Worm (Caenorhabditis elegans): Measurements from ENCODE around the gene D2007.1.
A peak's percentile ranks its signal among the peaks of the same experiment; 100 is the strongest.

The D2007.1 gene

ce11 chrIII:8109459-8110057, 45.7 kb upstream of the D2007.1 start (continued):
- TF ChIP-seq xbp-1 (tag; optimal IDR thresholded peaks at IDR 0.05) (peak; percentile 68), fos-1 (tag; optimal IDR thresholded peaks at IDR 0.05) (peak; percentile 37), nhr-77 (tag; optimal IDR thresholded peaks at IDR 0.05) (peak; percentile 58), unc-62 (GFP tag; optimal IDR thresholded peaks at IDR 0.05) (no peak), snu-23 (GFP tag; optimal IDR thresholded peaks at IDR 0.05) (peak; percentile 86), C16A3.4 (tag; optimal IDR thresholded peaks at IDR 0.05) (peak; percentile 66), nhr-237 (tag; optimal IDR thresholded peaks at IDR 0.05) (no peak), vab-15 (tag; optimal IDR thresholded peaks at IDR 0.05) (peak; percentile 55), jun-1 (tag; optimal IDR thresholded peaks at IDR 0.05) (peak; percentile 42), lsy-2 (tag; optimal IDR thresholded peaks at IDR 0.05) (peak; percentile 70 to 89), nhr-85 (tag) (peak; percentile 78), mef-2 (tag; optimal IDR thresholded peaks at IDR 0.05) (no peak), ztf-4 (tag; optimal IDR thresholded peaks at IDR 0.05) (no peak), elt-2 (tag; optimal IDR thresholded peaks at IDR 0.05) (no peak), dpl-1 (GFP tag; optimal IDR thresholded peaks at IDR 0.05) (peak; percentile 37 to 59 (median 56)), pax-3 (tag; optimal IDR thresholded peaks at IDR 0.05) (peak; percentile 55), pag-3 (tag; optimal IDR thresholded peaks at IDR 0.05; ENCODE audit: borderline replicate concordance, insufficient read depth) (no peak), ama-1 (optimal IDR thresholded peaks at IDR 0.05) (no peak), tlp-1 (tag; optimal IDR thresholded peaks at IDR 0.05) (no peak), blmp-1 (tag; optimal IDR thresholded peaks at IDR 0.05) (peak; percentile 19), irx-1 (tag; optimal IDR thresholded peaks at IDR 0.05) (peak; percentile 55), unc-98 (GFP tag; IDR thresholded peaks at IDR 0.05) (no peak), nhr-47 (tag; optimal IDR thresholded peaks at IDR 0.05) (peak; percentile 83), egl-27 (tag; optimal IDR thresholded peaks at IDR 0.05) (peak in 1 of 2 experiments; percentile 9), pqm-1 (tag; optimal IDR thresholded peaks at IDR 0.05) (no peak), unc-130 (tag; optimal IDR thresholded peaks at IDR 0.05) (peak; percentile 49), mdl-1 (tag; optimal IDR thresholded peaks at IDR 0.05) (peak in 1 of 2 experiments; percentile 80), zip-4 (GFP tag; optimal IDR thresholded peaks at IDR 0.05) (peak; percentile 12), nhr-11 (tag; optimal IDR thresholded peaks at IDR 0.05) (no peak), lin-35 (GFP tag; optimal IDR thresholded peaks at IDR 0.05) (peak; percentile 66 to 85), isw-1 (GFP tag; IDR thresholded peaks at IDR 0.05) (peak; percentile 29; the same call in 1 of the 2 replicates), skn-1 (tag; optimal IDR thresholded peaks at IDR 0.05) (peak; percentile 76), C34B4.2 (tag; optimal IDR thresholded peaks at IDR 0.05) (no peak), swsn-7 (tag; optimal IDR thresholded peaks at IDR 0.05) (peak; percentile 79), F16B12.6 (tag; optimal IDR thresholded peaks at IDR 0.05) (peak; percentile 11), nhr-71 (tag; optimal IDR thresholded peaks at IDR 0.05) (peak; percentile 81), lin-14 (GFP tag; optimal IDR thresholded peaks at IDR 0.05) (peak; percentile 65), ceh-90 (tag; optimal IDR thresholded peaks at IDR 0.05) (no peak), alr-1 (tag; optimal IDR thresholded peaks at IDR 0.05; ENCODE audit: borderline replicate concordance) (no peak), efl-3 (GFP tag; optimal IDR thresholded peaks at IDR 0.05) (no peak), egl-13 (tag; optimal IDR thresholded peaks at IDR 0.05) (peak; percentile 44), fkh-10 (GFP tag; optimal IDR thresholded peaks at IDR 0.05) (peak; percentile 60), nhr-19 (GFP tag; conservative IDR thresholded peaks at IDR 0.05) (peak; percentile 74), snpc-4 (tag; optimal IDR thresholded peaks at IDR 0.05) (peak; percentile 24), lin-39 (tag; optimal IDR thresholded peaks at IDR 0.05) (no peak), elt-3 (tag; optimal IDR thresholded peaks at IDR 0.05) (peak in 2 of 6 experiments; percentile 22 to 24), lin-13 (GFP tag; optimal IDR thresholded peaks at IDR 0.05) (peak; percentile 1)

Measured in whole organism, L1 larva.